Worm (Caenorhabditis elegans) whole organism, young adult: ENCODE measurements around the gene T23F11.6.
A peak's percentile ranks its signal among the peaks of the same experiment; 100 is the strongest.

Experiments
- C06A6.2 ChIP-seq: fragments of 200-800 bp; sonication (Bioruptor generic); conservative IDR thresholded peaks from 2 replicates; pipeline ENCODE4 v1.3.6; 2022; ENCODE audit warnings: missing genetic modification characterization, missing compliant biosample characterization
- F23B12.7 ChIP-seq: sonication (generic microtip); optimal IDR thresholded peaks from 2 replicates; lab custom pipeline; 2017; ENCODE audit warnings: missing genetic modification characterization, mild to moderate bottlenecking, missing compliant biosample characterization, antibody characterized with exemption, moderate library complexity; ENCODE audit not compliant: insufficient read depth
- F33H1.4 ChIP-seq: fragments of 200-800 bp; sonication (Bioruptor generic); IDR thresholded peaks from 2 replicates; pipeline ENCODE4 v1.3.6; 2022; ENCODE audit warnings: missing genetic modification reagents, missing genetic modification characterization, missing compliant biosample characterization
- F52B5.7 ChIP-seq: sonication (generic microtip); optimal IDR thresholded peaks from 2 replicates; lab custom pipeline; 2016; ENCODE audit warnings: mild to moderate bottlenecking, missing genetic modification characterization, missing compliant biosample characterization
- F55B11.4 ChIP-seq: sonication (generic microtip); optimal IDR thresholded peaks from 2 replicates; lab custom pipeline; 2016; ENCODE audit warnings: missing compliant biosample characterization, missing genetic modification characterization, borderline replicate concordance; ENCODE audit not compliant: insufficient read depth
- F57A8.1 ChIP-seq: fragments of 200-800 bp; sonication (Bioruptor generic); optimal IDR thresholded peaks from 2 replicates; lab custom pipeline; 2018; ENCODE audit warnings: mild to moderate bottlenecking, missing genetic modification characterization, moderate library complexity, missing compliant biosample characterization
- K11D2.4 ChIP-seq: fragments of 200-800 bp; sonication (Bioruptor generic); IDR thresholded peaks from 2 replicates; pipeline ENCODE4 v1.3.6; 2022; ENCODE audit warnings: missing genetic modification reagents, missing genetic modification characterization, missing compliant biosample characterization
- K12H6.12 ChIP-seq: fragments of 200-800 bp; sonication (Bioruptor generic); optimal IDR thresholded peaks from 2 replicates; lab custom pipeline; 2018; ENCODE audit warnings: mild to moderate bottlenecking, missing genetic modification characterization, missing compliant biosample characterization
- T26A5.8 ChIP-seq: sonication (generic microtip); optimal IDR thresholded peaks from 2 replicates; lab custom pipeline; 2016; ENCODE audit warnings: missing genetic modification characterization, missing compliant biosample characterization
- Y53G8AR.9 ChIP-seq: fragments of 200-800 bp; sonication (Bioruptor generic); conservative IDR thresholded peaks from 2 replicates; pipeline ENCODE4 v1.3.6; 2022; ENCODE audit warnings: missing genetic modification reagents, missing genetic modification characterization, missing compliant biosample characterization
- ZK185.1 ChIP-seq: sonication (generic microtip); optimal IDR thresholded peaks from 2 replicates; lab custom pipeline; 2016; ENCODE audit warnings: mild to moderate bottlenecking, missing genetic modification characterization, missing compliant biosample characterization; ENCODE audit not compliant: poor library complexity, severe bottlenecking
- ama-1 ChIP-seq, 3 experiments: fragments of 150-350 bp in 1 of 3; sonication (generic microtip) in 2 of 3; optimal IDR thresholded peaks; 2 replicates each; lab custom pipeline; 2014 to 2018; ENCODE audit warnings: missing biosample characterization in 2 of 3, missing genetic modification characterization in 2 of 3, missing genetic modification reagents in 2 of 3
- aptf-3 ChIP-seq: fragments of 200-800 bp; sonication (Bioruptor generic); IDR thresholded peaks from 2 replicates; pipeline ENCODE4 v1.3.6; 2022; ENCODE audit warnings: missing genetic modification characterization, missing compliant biosample characterization
- athp-1 ChIP-seq: sonication (generic microtip); optimal IDR thresholded peaks from 2 replicates; lab custom pipeline; 2017; ENCODE audit warnings: mild to moderate bottlenecking, missing genetic modification characterization, missing compliant biosample characterization
- bed-1 ChIP-seq: fragments of 200-800 bp; sonication (Bioruptor generic); IDR thresholded peaks from 2 replicates; pipeline ENCODE4 v1.3.6; 2022; ENCODE audit warnings: missing genetic modification reagents, missing genetic modification characterization, missing compliant biosample characterization
- cebp-1 ChIP-seq, 2 experiments: fragments of 200-800 bp in 1 of 2; sonication (Bioruptor generic) in 1 of 2; sonication (generic microtip) in 1 of 2; IDR thresholded peaks in 1 of 2; optimal IDR thresholded peaks in 1 of 2; 2 replicates each; pipeline versions ENCODE4 v1.3.6 to Lab custom; 2017 to 2022; ENCODE audit warnings: missing compliant biosample characterization in 2 of 2, missing genetic modification characterization in 2 of 2, mild to moderate bottlenecking in 1 of 2, missing genetic modification reagents in 1 of 2, moderate library complexity in 1 of 2
- cebp-2 ChIP-seq: fragments of 200-800 bp; sonication (Bioruptor generic); IDR thresholded peaks from 2 replicates; pipeline ENCODE4 v1.3.6; 2022; ENCODE audit warnings: missing genetic modification characterization, missing compliant biosample characterization
- ceh-58 ChIP-seq: fragments of 200-800 bp; sonication (Bioruptor generic); IDR thresholded peaks from 2 replicates; pipeline ENCODE4 v1.3.6; 2022; ENCODE audit warnings: missing genetic modification characterization, missing compliant biosample characterization
- die-1 ChIP-seq: sonication (generic microtip); optimal IDR thresholded peaks from 2 replicates; lab custom pipeline; 2016; ENCODE audit warnings: missing genotype, mild to moderate bottlenecking, missing genetic modification characterization, missing compliant biosample characterization
- egrh-3 ChIP-seq: fragments of 200-800 bp; sonication (Bioruptor generic); IDR thresholded peaks from 2 replicates; pipeline ENCODE4 v1.3.6; 2022; ENCODE audit warnings: missing genetic modification reagents, missing genetic modification characterization, missing compliant biosample characterization
- fkh-3 ChIP-seq: sonication (generic microtip); optimal IDR thresholded peaks from 2 replicates; lab custom pipeline; 2016; ENCODE audit warnings: mild to moderate bottlenecking, missing genetic modification characterization, missing compliant biosample characterization
- gei-17 ChIP-seq: fragments of 200-800 bp; sonication (Bioruptor generic); optimal IDR thresholded peaks from 2 replicates; lab custom pipeline; 2018; ENCODE audit warnings: mild to moderate bottlenecking, missing genetic modification characterization, missing compliant biosample characterization
- hlh-26 ChIP-seq: fragments of 200-800 bp; sonication (Bioruptor generic); conservative IDR thresholded peaks from 2 replicates; pipeline ENCODE4 v1.3.6; 2022; ENCODE audit warnings: missing genetic modification reagents, missing genetic modification characterization, missing compliant biosample characterization
- hmg-1.2 ChIP-seq: fragments of 200-800 bp; sonication (Bioruptor generic); IDR thresholded peaks from 2 replicates; pipeline ENCODE4 v1.3.6; 2022; ENCODE audit warnings: missing genetic modification reagents, missing genetic modification characterization, missing compliant biosample characterization
- lag-1 ChIP-seq: fragments of 200-800 bp; sonication (Bioruptor generic); IDR thresholded peaks from 2 replicates; pipeline ENCODE4 v1.3.6; 2022; ENCODE audit warnings: missing genetic modification reagents, missing genetic modification characterization, missing compliant biosample characterization
- let-526 ChIP-seq: fragments of 200-800 bp; sonication (Bioruptor generic); IDR thresholded peaks from 2 replicates; pipeline ENCODE4 v1.3.6; 2022; ENCODE audit warnings: missing genetic modification reagents, missing genetic modification characterization, missing compliant biosample characterization
- lin-40 ChIP-seq: sonication (generic microtip); optimal IDR thresholded peaks from 2 replicates; lab custom pipeline; 2016; ENCODE audit warnings: missing genetic modification characterization, mild to moderate bottlenecking, missing compliant biosample characterization, missing genotype, missing genetic modification reagents
- lsl-1 ChIP-seq: fragments of 200-800 bp; sonication (Bioruptor generic); optimal IDR thresholded peaks from 2 replicates; lab custom pipeline; 2018; ENCODE audit warnings: mild to moderate bottlenecking, missing genetic modification characterization, moderate library complexity, missing compliant biosample characterization
- lsy-27 ChIP-seq: sonication (generic microtip); optimal IDR thresholded peaks from 2 replicates; lab custom pipeline; 2017; ENCODE audit warnings: missing genetic modification characterization, mild to moderate bottlenecking, missing compliant biosample characterization, antibody characterized with exemption, missing genotype, borderline replicate concordance; ENCODE audit not compliant: insufficient read depth
- madf-6 ChIP-seq: fragments of 200-800 bp; sonication (Bioruptor generic); IDR thresholded peaks from 2 replicates; pipeline ENCODE4 v1.3.6; 2022; ENCODE audit warnings: missing genetic modification reagents, missing genetic modification characterization, missing compliant biosample characterization
- mel-28 ChIP-seq: sonication (generic microtip); optimal IDR thresholded peaks from 2 replicates; lab custom pipeline; 2016; ENCODE audit warnings: borderline replicate concordance, mild to moderate bottlenecking, missing genetic modification characterization, missing compliant biosample characterization
- mxl-1 ChIP-seq: sonication (generic microtip); optimal IDR thresholded peaks from 2 replicates; lab custom pipeline; 2016; ENCODE audit warnings: missing genetic modification characterization, missing compliant biosample characterization
- nfya-2 ChIP-seq: fragments of 200-800 bp; sonication (Bioruptor generic); IDR thresholded peaks from 2 replicates; pipeline ENCODE4 v1.3.6; 2022; ENCODE audit warnings: missing genetic modification reagents, missing genetic modification characterization, missing compliant biosample characterization
- nfyb-1 ChIP-seq: fragments of 200-800 bp; sonication (Bioruptor generic); IDR thresholded peaks from 2 replicates; pipeline ENCODE4 v1.3.6; 2022; ENCODE audit warnings: missing genetic modification reagents, missing genetic modification characterization, missing compliant biosample characterization
- pbrm-1 ChIP-seq: fragments of 200-800 bp; sonication (Bioruptor generic); IDR thresholded peaks from 2 replicates; pipeline ENCODE4 v1.3.6; 2022; ENCODE audit warnings: missing genetic modification reagents, missing genetic modification characterization, missing compliant biosample characterization
- repo-1 ChIP-seq: sonication (generic microtip); optimal IDR thresholded peaks from 2 replicates; lab custom pipeline; 2017; ENCODE audit warnings: mild to moderate bottlenecking, missing genetic modification characterization, missing compliant biosample characterization
- snpc-3.4 ChIP-seq: sonication (generic microtip); optimal IDR thresholded peaks from 2 replicates; lab custom pipeline; 2017; ENCODE audit warnings: missing genetic modification characterization, mild to moderate bottlenecking, missing compliant biosample characterization, antibody characterized with exemption, moderate library complexity, missing genotype, missing genetic modification reagents
- snpc-4 ChIP-seq, 5 experiments: fragments of 150-350 bp in 1 of 5; sonication (generic microtip) in 4 of 5; optimal IDR thresholded peaks; 2 replicates each; lab custom pipeline; 2014 to 2018; ENCODE audit warnings: missing genetic modification characterization in 5 of 5, missing biosample characterization in 3 of 5, antibody characterized with exemption in 2 of 5, mild to moderate bottlenecking in 2 of 5, missing compliant biosample characterization in 2 of 5, missing genotype in 2 of 5, moderate library complexity in 2 of 5, missing genetic modification reagents in 1 of 5
- sptf-2 ChIP-seq: fragments of 200-800 bp; sonication (Bioruptor generic); optimal IDR thresholded peaks from 2 replicates; lab custom pipeline; 2018; ENCODE audit warnings: mild to moderate bottlenecking, missing genetic modification characterization, missing compliant biosample characterization
- tlf-1 ChIP-seq: fragments of 200-800 bp; sonication (Bioruptor generic); optimal IDR thresholded peaks from 2 replicates; lab custom pipeline; 2018; ENCODE audit warnings: mild to moderate bottlenecking, missing genetic modification characterization, missing compliant biosample characterization
- unc-130 ChIP-seq: sonication (generic microtip); optimal IDR thresholded peaks from 2 replicates; lab custom pipeline; 2016; ENCODE audit warnings: missing genetic modification reagents, missing genetic modification characterization, missing compliant biosample characterization
- xnd-1 ChIP-seq: sonication (generic microtip); optimal IDR thresholded peaks from 2 replicates; lab custom pipeline; 2016; ENCODE audit warnings: missing genotype, missing genetic modification reagents, missing genetic modification characterization, missing compliant biosample characterization
- ztf-25 ChIP-seq: fragments of 200-800 bp; sonication (Bioruptor generic); IDR thresholded peaks from 2 replicates; pipeline ENCODE4 v1.3.6; 2022; ENCODE audit warnings: missing genetic modification reagents, missing genetic modification characterization, missing compliant biosample characterization
- ztf-26 ChIP-seq: sonication (generic microtip); optimal IDR thresholded peaks from 2 replicates; lab custom pipeline; 2017; ENCODE audit warnings: missing genetic modification characterization, missing compliant biosample characterization
- ztf-3 ChIP-seq: fragments of 200-800 bp; sonication (Bioruptor generic); optimal IDR thresholded peaks from 2 replicates; lab custom pipeline; 2018; ENCODE audit warnings: mild to moderate bottlenecking, missing genetic modification characterization, missing compliant biosample characterization
- ztf-6 ChIP-seq: fragments of 200-800 bp; sonication (Bioruptor generic); IDR thresholded peaks from 2 replicates; pipeline ENCODE4 v1.3.6; 2022; ENCODE audit warnings: missing genetic modification reagents, missing genetic modification characterization, missing compliant biosample characterization

T23F11.6 gene

ce11 chrIII:4649811-4650544 is 2.3 kb upstream of the T23F11.6 start, which contains the start of gene ppm-2 (continued):
- TF ChIP-seq cebp-2 (GFP tag; lab: Robert Waterston, UW) (no peak), lin-40 (tag; lab: Kevin White, UChicago) (no peak), xnd-1 (tag; lab: Kevin White, UChicago) (peak; percentile 97), repo-1 (tag; lab: Kevin White, UChicago) (no peak), sptf-2 (GFP tag; lab: Kevin White, UChicago) (no peak), T26A5.8 (no peak), gei-17 (GFP tag; lab: Kevin White, UChicago) (no peak), F57A8.1 (no peak), egrh-3 (GFP tag; lab: Robert Waterston, UW) (no peak), F23B12.7 (tag; lab: Kevin White, UChicago) (no peak), aptf-3 (GFP tag; lab: Robert Waterston, UW) (no peak), hlh-26 (no peak), hmg-1.2 (GFP tag; lab: Robert Waterston, UW) (peak; percentile 17; the same call in 1 of the 2 replicates), snpc-3.4 (peak; percentile 53), bed-1 (no peak), ztf-26 (no peak), pbrm-1 (GFP tag; lab: Robert Waterston, UW) (no peak), ama-1 (optimal IDR thresholded peaks at IDR 0.05; lab: Kevin White, UChicago) (no peak), ama-1 (GFP tag; optimal IDR thresholded peaks at IDR 0.05; lab: Kevin White, UChicago) (no peak), C06A6.2 (GFP tag; lab: Robert Waterston, UW) (no peak), lsy-27 (no peak), athp-1 (no peak), ztf-25 (GFP tag; lab: Robert Waterston, UW) (no peak), nfya-2 (GFP tag; lab: Robert Waterston, UW) (no peak), K11D2.4 (GFP tag; lab: Robert Waterston, UW) (no peak), mel-28 (tag; lab: Kevin White, UChicago) (no peak), ztf-6 (no peak), unc-130 (no peak), K12H6.12 (tag; lab: Kevin White, UChicago) (no peak), F55B11.4 (tag; lab: Kevin White, UChicago) (no peak), ztf-3 (GFP tag; lab: Kevin White, UChicago) (no peak), lsl-1 (peak; percentile 99), cebp-1 (GFP tag; IDR thresholded peaks at IDR 0.05; lab: Robert Waterston, UW) (no peak), cebp-1 (tag; optimal IDR thresholded peaks at IDR 0.05; lab: Kevin White, UChicago) (no peak), mxl-1 (tag; lab: Kevin White, UChicago) (no peak), Y53G8AR.9 (GFP tag; lab: Robert Waterston, UW) (no peak), ceh-58 (no peak), lag-1 (GFP tag; lab: Robert Waterston, UW) (no peak), F52B5.7 (no peak), nfyb-1 (GFP tag; lab: Robert Waterston, UW) (no peak), madf-6 (GFP tag; lab: Robert Waterston, UW) (peak; percentile 100), fkh-3 (tag; lab: Kevin White, UChicago) (no peak), tlf-1 (GFP tag; lab: Kevin White, UChicago) (no peak), F33H1.4 (GFP tag; lab: Robert Waterston, UW) (peak; percentile 97), ZK185.1 (tag; lab: Kevin White, UChicago) (no peak), let-526 (GFP tag; lab: Robert Waterston, UW) (0 out of 2 replicates have a peak, but pooled peaks have one; percentile 35), die-1 (no peak), snpc-4 (GFP tag; optimal IDR thresholded peaks at IDR 0.05; lab: Kevin White, UChicago) (no peak), snpc-4 (tag; optimal IDR thresholded peaks at IDR 0.05; lab: Kevin White, UChicago) (no peak)
